Worm (Caenorhabditis elegans): ENCODE measurements around the gene gst-17.

- TF ChIP-seq xnd-1 (tag; optimal IDR thresholded peaks at IDR 0.05), result no peak
- no peak for TF ChIP-seq ceh-27 (GFP tag; optimal IDR thresholded peaks at IDR 0.05)
- TF ChIP-seq sea-2 (GFP tag; IDR thresholded peaks at IDR 0.05), result no peak
- no peak for TF ChIP-seq pha-4 (tag; optimal IDR thresholded peaks at IDR 0.05)
Observed at ce11 chrII:13641311-13641710, 10.7 kb upstream of the gst-17 start, which contains the start of gene fbxa-167.
